Worm (Caenorhabditis elegans) whole organism, midembryonic: ENCODE results near the gene cpl-1.

Experiments
- T22C8.4 ChIP-seq: fragments of 200-800 bp; sonication (Bioruptor generic); IDR thresholded peaks from 2 replicates; pipeline ENCODE4 v1.3.6; 2022; ENCODE audit warnings: missing genetic modification characterization, missing compliant biosample characterization
- cog-1 ChIP-seq: sonication (generic microtip); optimal IDR thresholded peaks from 2 replicates; lab custom pipeline; 2016; ENCODE audit warnings: missing genetic modification characterization, missing compliant biosample characterization
- flt-1 ChIP-seq: fragments of 200-800 bp; sonication (Bioruptor generic); IDR thresholded peaks from 2 replicates; pipeline ENCODE4 v1.3.6; 2022; ENCODE audit warnings: missing genetic modification characterization, missing compliant biosample characterization
- klf-2 ChIP-seq: fragments of 200-800 bp; sonication (Bioruptor generic); conservative IDR thresholded peaks from 2 replicates; pipeline ENCODE4 v1.3.6; 2022; ENCODE audit warnings: missing genetic modification reagents, missing genetic modification characterization, missing compliant biosample characterization
- med-1 ChIP-seq: sonication (generic microtip); optimal IDR thresholded peaks from 2 replicates; lab custom pipeline; 2017; ENCODE audit warnings: missing genetic modification characterization, mild to moderate bottlenecking, missing compliant biosample characterization, antibody characterized with exemption, missing genetic modification reagents; ENCODE audit not compliant: insufficient read depth
- ref-1 ChIP-seq: fragments of 200-800 bp; sonication (Bioruptor generic); conservative IDR thresholded peaks from 2 replicates; pipeline ENCODE4 v1.3.6; 2022; ENCODE audit warnings: missing genetic modification reagents, missing genetic modification characterization, missing compliant biosample characterization
- tab-1 ChIP-seq: fragments of 200-800 bp; sonication (Bioruptor generic); IDR thresholded peaks from 2 replicates; pipeline ENCODE4 v1.3.6; 2022; ENCODE audit warnings: missing genetic modification characterization, missing compliant biosample characterization
- ztf-23 ChIP-seq: fragments of 200-800 bp; sonication (Bioruptor generic); IDR thresholded peaks from 2 replicates; pipeline ENCODE4 v1.3.6; 2022; ENCODE audit warnings: missing genetic modification reagents, missing genetic modification characterization, missing compliant biosample characterization
- ztf-29 ChIP-seq: fragments of 200-800 bp; sonication (Bioruptor generic); IDR thresholded peaks from 2 replicates; pipeline ENCODE4 v1.3.6; 2022; ENCODE audit warnings: missing genetic modification reagents, missing genetic modification characterization, missing compliant biosample characterization

cpl-1 gene

ce11 chrV:16552929-16553328 is 42.2 kb downstream of the cpl-1 start, which contains the start of gene Y32B12B.4:
Y32B12B.4 (plus strand) TSS chrV:16553327.
- TF ChIP-seq ref-1: peak; percentile 83
- TF ChIP-seq T22C8.4: peak; percentile 60; the same call in 1 of the 2 replicates
- peak; percentile 86 for TF ChIP-seq ztf-23 (GFP tag; lab: Robert Waterston, UW)
- peak; percentile 83 for TF ChIP-seq klf-2 (GFP tag; lab: Robert Waterston, UW)
- no peak for TF ChIP-seq med-1 (GFP tag; lab: Kevin White, UChicago)
- no peak; the same call in 1 of the 2 replicates for TF ChIP-seq ztf-29 (GFP tag; lab: Robert Waterston, UW)
- TF ChIP-seq cog-1 (tag; lab: Kevin White, UChicago): no peak
- peak; percentile 84 for TF ChIP-seq flt-1
- TF ChIP-seq tab-1 (GFP tag; lab: Robert Waterston, UW): peak; percentile 79

- TF ChIP-seq cog-1 (tag; lab: Kevin White, UChicago) (no peak), klf-2 (GFP tag; lab: Robert Waterston, UW) (no peak), ref-1 (no peak), tab-1 (GFP tag; lab: Robert Waterston, UW) (no peak), flt-1 (no peak), ztf-29 (GFP tag; lab: Robert Waterston, UW) (no peak), T22C8.4 (no peak), ztf-23 (GFP tag; lab: Robert Waterston, UW) (no peak)
These were observed 44.5 kb downstream of the cpl-1 start, which contains the start of gene srbc-65 for ce11 chrV:16550680-16551079. srbc-65 (plus strand) TSS chrV:16550980.
